Fruit fly (Drosophila melanogaster): ENCODE results near the gene CG14107.

Gene CG14107

DNA sequence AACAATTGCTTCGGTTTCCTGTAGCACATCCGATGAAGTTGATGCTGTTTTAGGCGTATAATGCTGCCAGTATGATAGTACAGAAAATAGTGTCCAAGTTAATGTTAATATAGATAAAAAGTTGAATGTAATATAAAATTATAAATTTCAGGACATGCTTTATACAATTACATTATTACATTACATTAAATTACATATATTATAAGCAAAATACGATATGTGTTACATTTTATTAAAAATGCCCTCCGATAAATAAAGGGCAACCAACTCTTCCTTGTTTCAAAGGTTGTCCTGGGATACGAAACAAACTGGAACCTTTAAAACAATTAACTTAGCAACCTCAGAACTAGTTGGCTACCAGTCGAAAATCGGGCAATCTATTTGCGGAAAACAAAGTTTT, 32.4 kb downstream of the CG14107 start, which contains the start of gene CG17687:
CG17687 (plus strand) TSS at position 301 of the 400 bp plus-strand sequence.
- TF ChIP-seq Dll (optimal IDR thresholded peaks at IDR 0.05) (no peak), usp (GFP tag; optimal IDR thresholded peaks at IDR 0.05) (no peak), EcR (GFP tag; optimal IDR thresholded peaks at IDR 0.05) (no peak), pan (optimal IDR thresholded peaks at IDR 0.05) (no peak), CG8478 (optimal IDR thresholded peaks at IDR 0.05) (no peak), psq (optimal IDR thresholded peaks at IDR 0.05) (no peak)

All from whole organism.